Fruit fly (Drosophila melanogaster): ENCODE data around the gene msl-3.

- TF ChIP-seq cnc (optimal IDR thresholded peaks at IDR 0.05) (no peak), kay (GFP tag; ENCODE audit: borderline replicate concordance) (no peak), CG7101 (tag; optimal IDR thresholded peaks at IDR 0.05) (no peak), CG12768 (GFP tag; optimal IDR thresholded peaks at IDR 0.05) (no peak), CG33017 (tag; optimal IDR thresholded peaks at IDR 0.05) (no peak), CG14711 (tag; optimal IDR thresholded peaks at IDR 0.05) (no peak), toe (GFP tag; optimal IDR thresholded peaks at IDR 0.05) (no peak)
Observed at dm6 chr3L:7136663-7137062, 11.3 kb upstream of the msl-3 start.
